Fruit fly (Drosophila melanogaster): ENCODE results near the gene CG31715.

Gene CG31715

dm6 chr2L:10331066-10331847, 10.2 kb upstream of the CG31715 start, which contains the start of the genes Schip1 and Cox10 (continued):
- TF ChIP-seq z (GFP tag; IDR thresholded peaks at IDR 0.05) (no peak), CG7271 (tag; optimal IDR thresholded peaks at IDR 0.05) (no peak), CG4617 (GFP tag; optimal IDR thresholded peaks at IDR 0.05; ENCODE audit: borderline replicate concordance) (peak; percentile 18), btn (GFP tag; optimal IDR thresholded peaks at IDR 0.05) (no peak), NC2β (GFP tag; optimal IDR thresholded peaks at IDR 0.05) (no peak), CG5245 (GFP tag; optimal IDR thresholded peaks at IDR 0.05) (no peak), CG15514 (GFP tag; optimal IDR thresholded peaks at IDR 0.05) (peak; percentile 26)

DNA sequence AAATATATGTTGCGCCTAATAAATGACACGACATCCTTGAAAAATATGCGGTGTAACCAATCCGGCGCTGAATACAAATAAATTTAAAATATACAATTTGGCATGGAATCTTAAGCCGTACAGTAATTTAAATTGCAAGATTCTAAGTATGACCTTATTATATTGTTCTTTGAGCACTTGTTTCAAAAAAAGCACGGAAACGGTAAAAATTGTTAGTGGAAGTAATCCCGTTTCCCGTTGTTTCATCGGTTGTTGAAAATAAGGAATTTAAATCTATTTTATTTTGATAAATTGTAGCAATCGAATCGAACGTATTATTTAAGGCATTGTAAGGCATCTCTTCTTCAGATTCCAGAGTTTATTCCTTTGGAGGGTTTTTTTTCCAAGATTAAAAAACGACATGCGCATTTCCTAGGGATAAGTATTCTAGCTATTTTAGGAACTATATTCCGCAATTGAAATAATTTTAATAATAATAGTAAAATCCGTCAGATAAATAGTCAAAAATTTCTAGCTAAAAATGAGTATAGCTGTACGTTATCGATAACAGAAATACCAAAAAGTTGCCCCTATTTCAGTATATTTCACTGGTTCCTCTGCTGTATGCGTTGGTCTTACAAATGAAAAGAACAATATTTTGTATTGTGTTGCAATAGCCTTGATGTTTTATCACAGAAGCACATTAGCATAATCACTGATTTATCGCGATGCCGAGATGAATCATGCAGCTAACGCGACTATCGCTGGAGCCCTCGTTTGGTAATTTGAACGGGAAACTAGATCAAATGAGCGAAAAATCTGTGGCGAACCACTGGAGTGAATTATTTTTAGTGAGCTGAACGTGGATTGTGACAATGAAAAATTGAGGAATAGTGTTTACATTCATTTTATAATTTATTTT, 8.1 kb upstream of the CG31715 start, which contains the start of gene GATAd:
GATAd (plus strand) TSS at position 644 of the 901 bp plus-strand sequence.
- peak; percentile 6 for TF ChIP-seq CG10147 (GFP tag; optimal IDR thresholded peaks at IDR 0.05)
- peak; percentile 33; the same call in 1 of the 2 replicates for TF ChIP-seq CG1024 (GFP tag; IDR thresholded peaks at IDR 0.05)
- TF ChIP-seq CG1529 (GFP tag; optimal IDR thresholded peaks at IDR 0.05): no peak
- peak; percentile 52 for TF ChIP-seq CG9797 (GFP tag; optimal IDR thresholded peaks at IDR 0.05)
- peak; percentile 5 for TF ChIP-seq wek (GFP tag; optimal IDR thresholded peaks at IDR 0.05)
- TF ChIP-seq Ssrp (tag; optimal IDR thresholded peaks at IDR 0.05): no peak
- peak; percentile 16 for TF ChIP-seq YL-1 (GFP tag; optimal IDR thresholded peaks at IDR 0.05)
- TF ChIP-seq Hr3 (GFP tag; optimal IDR thresholded peaks at IDR 0.05): peak; percentile 12
- peak; percentile 33 for TF ChIP-seq Dp (GFP tag; optimal IDR thresholded peaks at IDR 0.05)
- TF ChIP-seq CG34376 (GFP tag; optimal IDR thresholded peaks at IDR 0.05): no peak
- TF ChIP-seq Atf3 (GFP tag; optimal IDR thresholded peaks at IDR 0.05): no peak
- TF ChIP-seq gfzf (GFP tag; optimal IDR thresholded peaks at IDR 0.05): peak; percentile 58
- no peak for TF ChIP-seq NC2α (GFP tag; optimal IDR thresholded peaks at IDR 0.05)
- TF ChIP-seq CTCF (GFP tag; optimal IDR thresholded peaks at IDR 0.05): peak; percentile 1
- TF ChIP-seq nerfin-1 (tag; optimal IDR thresholded peaks at IDR 0.05): no peak
- TF ChIP-seq hbn (GFP tag; IDR thresholded peaks at IDR 0.05; ENCODE audit: partially characterized antibody): no peak
- peak; percentile 34 for TF ChIP-seq stwl (tag; optimal IDR thresholded peaks at IDR 0.05)
- no peak for TF ChIP-seq maf-S (GFP tag; optimal IDR thresholded peaks at IDR 0.05)
- TF ChIP-seq dpn (GFP tag; optimal IDR thresholded peaks at IDR 0.05): peak in 1 of 2 experiments; percentile 23
- TF ChIP-seq CG8388 (GFP tag; optimal IDR thresholded peaks at IDR 0.05): no peak
- no peak for TF ChIP-seq CG31441 (GFP tag; IDR thresholded peaks at IDR 0.05)
- TF ChIP-seq trem (tag; optimal IDR thresholded peaks at IDR 0.05): peak; percentile 52
- TF ChIP-seq HLHmδ (GFP tag; optimal IDR thresholded peaks at IDR 0.05): no peak
- no peak for TF ChIP-seq CG7839 (tag; optimal IDR thresholded peaks at IDR 0.05)
- no peak for TF ChIP-seq Spps (tag; optimal IDR thresholded peaks at IDR 0.05)
- TF ChIP-seq Dref (GFP tag; IDR thresholded peaks at IDR 0.05): peak; percentile 62
- TF ChIP-seq MESR4 (GFP tag; optimal IDR thresholded peaks at IDR 0.05): peak; percentile 86
- no peak for TF ChIP-seq aop (GFP tag; IDR thresholded peaks at IDR 0.05)
- TF ChIP-seq row (GFP tag; IDR thresholded peaks at IDR 0.05): peak; percentile 63; the same call in 2 of the 3 replicates
- TF ChIP-seq Myb (GFP tag; optimal IDR thresholded peaks at IDR 0.05): peak; percentile 30
- TF ChIP-seq exex (tag; optimal IDR thresholded peaks at IDR 0.05): peak; percentile 18
- peak; percentile 24 for TF ChIP-seq CoRest (tag; optimal IDR thresholded peaks at IDR 0.05)
- TF ChIP-seq gce (GFP tag; IDR thresholded peaks at IDR 0.05): no peak
- TF ChIP-seq dan (GFP tag; IDR thresholded peaks at IDR 0.05): no peak
- no peak for TF ChIP-seq CG7556 (GFP tag; optimal IDR thresholded peaks at IDR 0.05)
- peak in 1 of 2 experiments; percentile 19 for TF ChIP-seq Eip74EF (GFP tag; optimal IDR thresholded peaks at IDR 0.05)
- TF ChIP-seq pzg (GFP tag; optimal IDR thresholded peaks at IDR 0.05): peak; percentile 62
- no peak for TF ChIP-seq CG18011 (GFP tag; optimal IDR thresholded peaks at IDR 0.05)
